Worm (Caenorhabditis elegans) whole organism, young adult: ENCODE results near the gene oac-14.

ENCODE experiments used
- F52B5.7 ChIP-seq: sonication (generic microtip); optimal IDR thresholded peaks from 2 replicates; lab custom pipeline; 2016; ENCODE audit warnings: mild to moderate bottlenecking, missing genetic modification characterization, missing compliant biosample characterization
- K11D2.4 ChIP-seq: fragments of 200-800 bp; sonication (Bioruptor generic); IDR thresholded peaks from 2 replicates; pipeline ENCODE4 v1.3.6; 2022; ENCODE audit warnings: missing genetic modification reagents, missing genetic modification characterization, missing compliant biosample characterization
- ama-1 ChIP-seq, 3 experiments: fragments of 150-350 bp in 1 of 3; sonication (generic microtip) in 2 of 3; optimal IDR thresholded peaks; 2 replicates each; lab custom pipeline; 2014 to 2018; ENCODE audit warnings: missing biosample characterization in 2 of 3, missing genetic modification characterization in 2 of 3, missing genetic modification reagents in 2 of 3
- ekl-4 ChIP-seq: fragments of 200-800 bp; sonication (Bioruptor generic); IDR thresholded peaks from 2 replicates; pipeline ENCODE4 v1.3.6; 2022; ENCODE audit warnings: missing genetic modification reagents, missing genetic modification characterization, missing compliant biosample characterization
- him-1 ChIP-seq: sonication (generic microtip); optimal IDR thresholded peaks from 2 replicates; lab custom pipeline; 2016; ENCODE audit warnings: missing genotype, missing genetic modification reagents, missing genetic modification characterization, missing compliant biosample characterization
- lin-35 ChIP-seq, 3 experiments: fragments of 150-350 bp in 2 of 3; sonication (generic microtip) in 1 of 3; optimal IDR thresholded peaks; 2 replicates each; lab custom pipeline; 2014 to 2018; ENCODE audit warnings: missing biosample characterization in 3 of 3, missing genetic modification characterization in 3 of 3, missing genetic modification reagents in 3 of 3
- madf-8 ChIP-seq: fragments of 200-800 bp; sonication (Bioruptor generic); conservative IDR thresholded peaks from 2 replicates; pipeline ENCODE4 v1.3.6; 2022; ENCODE audit warnings: missing genetic modification reagents, missing genetic modification characterization, missing compliant biosample characterization
- mel-28 ChIP-seq: sonication (generic microtip); optimal IDR thresholded peaks from 2 replicates; lab custom pipeline; 2016; ENCODE audit warnings: borderline replicate concordance, mild to moderate bottlenecking, missing genetic modification characterization, missing compliant biosample characterization
- nhr-27 ChIP-seq: fragments of 200-800 bp; sonication (Bioruptor generic); optimal IDR thresholded peaks from 2 replicates; lab custom pipeline; 2018; ENCODE audit warnings: mild to moderate bottlenecking, missing genetic modification characterization, moderate library complexity, missing compliant biosample characterization
- nhr-90 ChIP-seq: sonication (generic microtip); optimal IDR thresholded peaks from 2 replicates; lab custom pipeline; 2016; ENCODE audit warnings: missing genotype, mild to moderate bottlenecking, missing genetic modification characterization, missing compliant biosample characterization
- rpc-1 ChIP-seq, 2 experiments: fragments of 150-350 bp in 1 of 2; sonication (generic microtip) in 1 of 2; optimal IDR thresholded peaks; 2 replicates each; lab custom pipeline; 2014 to 2018; ENCODE audit warnings: missing biosample characterization in 1 of 2, missing genetic modification characterization in 1 of 2, missing genetic modification reagents in 1 of 2, missing genotype in 1 of 2
- unc-62 ChIP-seq: fragments of 150-350 bp; optimal IDR thresholded peaks from 2 replicates; lab custom pipeline; 2014; ENCODE audit warnings: missing biosample characterization, missing genetic modification reagents, missing genetic modification characterization
- ztf-18 ChIP-seq: sonication (generic microtip); optimal IDR thresholded peaks from 2 replicates; lab custom pipeline; 2016; ENCODE audit warnings: missing genotype, mild to moderate bottlenecking, missing genetic modification characterization, missing compliant biosample characterization

DNA sequence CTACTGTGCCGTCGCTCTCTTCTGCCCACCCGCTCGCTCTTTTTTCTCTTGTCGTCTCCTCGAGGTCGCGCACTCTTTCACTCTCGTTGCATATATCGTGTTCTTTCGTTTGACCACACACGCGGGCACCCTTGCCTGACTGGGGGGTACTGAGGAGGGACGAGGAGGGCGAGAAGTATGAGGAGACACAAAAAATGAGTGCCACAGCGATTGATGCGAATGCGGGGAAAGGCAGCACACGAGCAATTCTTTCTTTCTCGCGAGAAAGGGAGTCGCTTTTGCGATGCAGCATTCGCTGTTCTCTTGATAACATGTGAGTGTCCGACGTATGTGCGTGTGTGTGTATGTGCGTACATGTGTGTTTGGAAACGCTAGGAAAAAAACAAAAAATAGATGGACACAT is 46.7 kb upstream of the oac-14 start:
- TF ChIP-seq nhr-90 (tag; lab: Kevin White, UChicago) = peak; percentile 54
- TF ChIP-seq K11D2.4 (GFP tag; lab: Robert Waterston, UW) = peak; percentile 68
- no peak for TF ChIP-seq madf-8
- no peak for TF ChIP-seq unc-62
- peak in 1 of 3 experiments; percentile 71 for TF ChIP-seq lin-35 (GFP tag; optimal IDR thresholded peaks at IDR 0.05; lab: Kevin White, UChicago)
- TF ChIP-seq him-1 = no peak
- TF ChIP-seq mel-28 (tag; lab: Kevin White, UChicago) = no peak
- TF ChIP-seq ztf-18 (tag; lab: Kevin White, UChicago) = peak; percentile 44
- TF ChIP-seq rpc-1 (optimal IDR thresholded peaks at IDR 0.05; lab: Kevin White, UChicago) = no peak
- no peak for TF ChIP-seq rpc-1 (tag; optimal IDR thresholded peaks at IDR 0.05; lab: Kevin White, UChicago)
- TF ChIP-seq ama-1 (optimal IDR thresholded peaks at IDR 0.05; lab: Kevin White, UChicago) = peak; percentile 10
- no peak for TF ChIP-seq ama-1 (GFP tag; optimal IDR thresholded peaks at IDR 0.05; lab: Kevin White, UChicago)
- TF ChIP-seq ekl-4 (GFP tag; lab: Robert Waterston, UW) = 0 out of 2 replicates have a peak, but pooled peaks have one; percentile 13
- TF ChIP-seq nhr-27 (tag; lab: Kevin White, UChicago) = no peak
- no peak for TF ChIP-seq F52B5.7
